Fruit fly (Drosophila melanogaster): Measurements from ENCODE around the gene CG9806.

Gene CG9806

DNA sequence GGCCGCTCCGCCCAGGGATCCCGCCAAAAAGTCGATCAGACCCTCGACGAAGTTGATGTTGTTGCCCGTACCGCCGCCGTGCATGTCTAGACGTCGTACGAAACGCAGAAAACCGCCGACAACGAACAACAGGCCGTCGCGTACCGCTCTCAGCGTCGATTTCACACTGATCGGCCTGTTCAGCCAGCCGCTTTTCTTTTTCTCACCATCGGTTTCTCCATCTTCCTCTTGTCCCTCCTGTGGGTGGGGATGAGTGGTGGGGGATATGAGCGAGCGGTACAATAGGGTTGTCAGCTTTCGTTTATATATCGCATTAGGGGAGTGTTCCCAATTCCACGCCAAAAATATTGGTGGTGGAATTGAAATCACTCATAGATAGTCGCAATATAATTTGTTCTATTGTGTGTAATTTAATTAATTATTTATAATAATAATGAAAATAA is 25.4 kb downstream of the CG9806 start (continued):
- TF ChIP-seq Side (GFP tag; optimal IDR thresholded peaks at IDR 0.05) (no peak), wor (GFP tag; IDR thresholded peaks at IDR 0.05) (no peak), abd-A (tag; optimal IDR thresholded peaks at IDR 0.05) (no peak), run (tag; optimal IDR thresholded peaks at IDR 0.05) (no peak), CG2712 (tag; optimal IDR thresholded peaks at IDR 0.05) (peak; percentile 49), bcd (GFP tag; optimal IDR thresholded peaks at IDR 0.05) (peak; percentile 44), her (GFP tag; optimal IDR thresholded peaks at IDR 0.05) (no peak), Lim3 (GFP tag; IDR thresholded peaks at IDR 0.05) (no peak), CHES-1-like (GFP tag; optimal IDR thresholded peaks at IDR 0.05) (no peak), CG32767 (GFP tag; IDR thresholded peaks at IDR 0.05) (no peak), insv (GFP tag; optimal IDR thresholded peaks at IDR 0.05) (no peak), CG18262 (tag; optimal IDR thresholded peaks at IDR 0.05) (peak; percentile 41), CG3065 (GFP tag; optimal IDR thresholded peaks at IDR 0.05) (no peak), da (GFP tag; optimal IDR thresholded peaks at IDR 0.05) (no peak), CG10431 (GFP tag; optimal IDR thresholded peaks at IDR 0.05) (peak; percentile 2), CG13424 (tag; optimal IDR thresholded peaks at IDR 0.05) (peak; percentile 39), ac (GFP tag; optimal IDR thresholded peaks at IDR 0.05) (no peak), CG3847 (GFP tag; IDR thresholded peaks at IDR 0.05) (peak; percentile 55), tx (GFP tag; optimal IDR thresholded peaks at IDR 0.05) (no peak), CG14710 (tag; optimal IDR thresholded peaks at IDR 0.05) (peak; percentile 52), ewg (GFP tag; optimal IDR thresholded peaks at IDR 0.05) (no peak), Ets65A (GFP tag) (peak; percentile 61), CG10654 (GFP tag; optimal IDR thresholded peaks at IDR 0.05) (peak; percentile 17), croc (GFP tag; conservative IDR thresholded peaks at IDR 0.05) (no peak), CG8359 (GFP tag; optimal IDR thresholded peaks at IDR 0.05; ENCODE audit: borderline replicate concordance) (no peak)

- peak; percentile 2 for TF ChIP-seq CG14710 (tag; optimal IDR thresholded peaks at IDR 0.05)
- peak; percentile 21 for TF ChIP-seq dmrt11E (tag; optimal IDR thresholded peaks at IDR 0.05)
- peak; percentile 39 for TF ChIP-seq disco-r (GFP tag; optimal IDR thresholded peaks at IDR 0.05)
- peak; percentile 53 to 55 for TF ChIP-seq Pdp1 (GFP tag; optimal IDR thresholded peaks at IDR 0.05)
- 0 out of 2 replicates have a peak, but pooled peaks have one; percentile 7 for TF ChIP-seq CG17612 (GFP tag; IDR thresholded peaks at IDR 0.05)
- peak in 1 of 2 experiments; percentile 66 for TF ChIP-seq bsh (GFP tag; optimal IDR thresholded peaks at IDR 0.05)
- TF ChIP-seq cg (GFP tag; optimal IDR thresholded peaks at IDR 0.05), result peak; percentile 32
- TF ChIP-seq br (optimal IDR thresholded peaks at IDR 0.05), result no peak
- TF ChIP-seq CG32772 (GFP tag; IDR thresholded peaks at IDR 0.05), result peak; percentile 49; the same call in 1 of the 2 replicates
- TF ChIP-seq exex (tag; optimal IDR thresholded peaks at IDR 0.05), result peak; percentile 66
- peak; percentile 39 for TF ChIP-seq ERR (GFP tag; optimal IDR thresholded peaks at IDR 0.05)
- TF ChIP-seq stwl (tag; optimal IDR thresholded peaks at IDR 0.05), result no peak
- TF ChIP-seq seq (GFP tag; IDR thresholded peaks at IDR 0.05), result peak; percentile 57; the same call in 1 of the 2 replicates
- peak; percentile 25 for TF ChIP-seq Ssrp (tag; optimal IDR thresholded peaks at IDR 0.05)
- TF ChIP-seq Abd-B (GFP tag; optimal IDR thresholded peaks at IDR 0.05), result peak; percentile 0
- peak; percentile 59 for TF ChIP-seq CG2120 (GFP tag; optimal IDR thresholded peaks at IDR 0.05)
- TF ChIP-seq CG8359 (GFP tag; optimal IDR thresholded peaks at IDR 0.05; ENCODE audit: borderline replicate concordance), result no peak
- TF ChIP-seq twi (tag; optimal IDR thresholded peaks at IDR 0.05), result no peak
- TF ChIP-seq Hr51 (GFP tag; optimal IDR thresholded peaks at IDR 0.05), result no peak
- TF ChIP-seq sisA (GFP tag; IDR thresholded peaks at IDR 0.05), result peak; percentile 68
- no peak for TF ChIP-seq CG4854 (GFP tag; optimal IDR thresholded peaks at IDR 0.05)
- no peak for TF ChIP-seq mld (GFP tag; IDR thresholded peaks at IDR 0.05; ENCODE audit: partially characterized antibody)
- peak; percentile 32 for TF ChIP-seq CG5245 (GFP tag; optimal IDR thresholded peaks at IDR 0.05)
- peak; percentile 45 for TF ChIP-seq PHDP (tag; optimal IDR thresholded peaks at IDR 0.05)
- peak; percentile 62; the same call in 1 of the 2 replicates for TF ChIP-seq dati (GFP tag; IDR thresholded peaks at IDR 0.05)
- TF ChIP-seq cwo (GFP tag; optimal IDR thresholded peaks at IDR 0.05), result peak; percentile 4
- peak; percentile 77 for TF ChIP-seq grn (GFP tag; optimal IDR thresholded peaks at IDR 0.05)
These were observed 26.5 kb downstream of the CG9806 start for dm6 chrX:10600254-10600916.
